Fruit fly (Drosophila melanogaster) whole organism, embryonic: ENCODE results near the gene PAN3.

Source experiments
- CG10565 ChIP-seq: fragments of 200-800 bp; sonication (Bioruptor generic); optimal IDR thresholded peaks from 3 replicates; lab custom pipeline; 2016; ENCODE audit warnings: missing biosample characterization, mild to moderate bottlenecking, missing genetic modification characterization
- CG11247 ChIP-seq: fragments of 200-800 bp; sonication (Bioruptor generic); IDR thresholded peaks from 2 replicates; pipeline ENCODE4 v1.3.6; 2022; ENCODE audit warnings: missing biosample characterization, missing genetic modification characterization
- CG13894 ChIP-seq: fragments of 200-800 bp; sonication (Bioruptor generic); optimal IDR thresholded peaks from 3 replicates; lab custom pipeline; 2018; ENCODE audit warnings: missing biosample characterization, mild to moderate bottlenecking, missing genetic modification characterization, moderate library complexity
- CG14014 ChIP-seq: fragments of 200-800 bp; sonication (Bioruptor generic); IDR thresholded peaks from 2 replicates; pipeline ENCODE4 v1.3.6; 2022; ENCODE audit warnings: missing biosample characterization, missing genetic modification characterization
- CG14710 ChIP-seq: fragments of 200-800 bp; sonication (Bioruptor generic); optimal IDR thresholded peaks from 3 replicates; lab custom pipeline; 2019; ENCODE audit warnings: missing biosample characterization, mild to moderate bottlenecking, missing genetic modification characterization, moderate library complexity
- CG1529 ChIP-seq: fragments of 200-800 bp; sonication (Bioruptor generic); optimal IDR thresholded peaks from 3 replicates; lab custom pipeline; 2018; ENCODE audit warnings: missing biosample characterization, missing genetic modification characterization
- CG15514 ChIP-seq: fragments of 200-800 bp; sonication (Bioruptor generic); optimal IDR thresholded peaks from 3 replicates; lab custom pipeline; 2017; ENCODE audit warnings: missing biosample characterization, missing genetic modification characterization, mild to moderate bottlenecking, moderate library complexity, missing genetic modification reagents
- CG15696 ChIP-seq: fragments of 200-800 bp; sonication (Bioruptor generic); optimal IDR thresholded peaks from 2 replicates; lab custom pipeline; 2019; ENCODE audit warnings: missing biosample characterization, mild to moderate bottlenecking, missing genetic modification characterization, moderate library complexity
- CG17612 ChIP-seq: fragments of 200-800 bp; sonication (Bioruptor generic); IDR thresholded peaks from 2 replicates; pipeline ENCODE4 v1.3.6; 2022; ENCODE audit warnings: missing biosample characterization, missing genetic modification characterization
- CG18619 ChIP-seq: fragments of 200-800 bp; sonication (Bioruptor generic); optimal IDR thresholded peaks from 3 replicates; lab custom pipeline; 2017; ENCODE audit warnings: missing biosample characterization, mild to moderate bottlenecking, missing genetic modification characterization
- CG2678 ChIP-seq: fragments of 200-800 bp; sonication (Bioruptor generic); optimal IDR thresholded peaks from 3 replicates; lab custom pipeline; 2019; ENCODE audit warnings: missing biosample characterization, mild to moderate bottlenecking, missing genetic modification characterization, moderate library complexity
- CG2875 ChIP-seq: fragments of 200-800 bp; sonication (Bioruptor generic); optimal IDR thresholded peaks from 2 replicates; lab custom pipeline; 2017; ENCODE audit warnings: missing biosample characterization, mild to moderate bottlenecking, missing genetic modification characterization, missing genetic modification reagents
- CG33213 ChIP-seq: fragments of 200-800 bp; sonication (Bioruptor generic); optimal IDR thresholded peaks from 3 replicates; lab custom pipeline; 2016; ENCODE audit warnings: missing biosample characterization, missing genetic modification characterization
- CG3726 ChIP-seq: fragments of 200-800 bp; sonication (Bioruptor generic); IDR thresholded peaks from 3 replicates; pipeline ENCODE4, ENCODE4 v1.3.6; 2022; ENCODE audit warnings: missing biosample characterization, missing genetic modification characterization
- CG43689 ChIP-seq: fragments of 200-800 bp; sonication (Bioruptor generic); IDR thresholded peaks from 2 replicates; pipeline ENCODE4 v1.3.6; 2022; ENCODE audit warnings: missing biosample characterization, missing genetic modification characterization
- CG5245 ChIP-seq: fragments of 200-800 bp; sonication (Bioruptor generic); optimal IDR thresholded peaks from 3 replicates; lab custom pipeline; 2016; ENCODE audit warnings: missing biosample characterization, missing genetic modification characterization
- CG7839 ChIP-seq: fragments of 200-800 bp; sonication (Bioruptor generic); optimal IDR thresholded peaks from 3 replicates; lab custom pipeline; 2018; ENCODE audit warnings: missing biosample characterization, mild to moderate bottlenecking, missing genetic modification characterization, moderate library complexity
- CG8281 ChIP-seq: fragments of 200-800 bp; sonication (Bioruptor generic); optimal IDR thresholded peaks from 2 replicates; lab custom pipeline; 2018; ENCODE audit warnings: missing biosample characterization, mild to moderate bottlenecking, missing genetic modification characterization, moderate library complexity
- CG8359 ChIP-seq: fragments of 200-800 bp; sonication (Bioruptor generic); optimal IDR thresholded peaks from 2 replicates; lab custom pipeline; 2017; ENCODE audit warnings: missing biosample characterization, mild to moderate bottlenecking, missing genetic modification characterization, borderline replicate concordance
- CHES-1-like ChIP-seq: fragments of 200-800 bp; sonication (Bioruptor generic); optimal IDR thresholded peaks from 2 replicates; lab custom pipeline; 2016; ENCODE audit warnings: missing biosample characterization, missing genetic modification characterization
- Ets65A ChIP-seq: fragments of 200-800 bp; sonication (Bioruptor generic); peaks from one replicate; lab custom pipeline; 2016; ENCODE audit warnings: missing biosample characterization, missing genetic modification characterization
- Hey ChIP-seq: fragments of 200-800 bp; sonication (Bioruptor generic); optimal IDR thresholded peaks from 3 replicates; lab custom pipeline; 2018; ENCODE audit warnings: missing biosample characterization, mild to moderate bottlenecking, missing genetic modification characterization
- MESR4 ChIP-seq: fragments of 200-800 bp; sonication (Bioruptor generic); optimal IDR thresholded peaks from 2 replicates; lab custom pipeline; 2018; ENCODE audit warnings: missing biosample characterization, mild to moderate bottlenecking, missing genetic modification characterization, moderate library complexity
- MTF-1 ChIP-seq: fragments of 200-800 bp; sonication (Bioruptor generic); optimal IDR thresholded peaks from 2 replicates; lab custom pipeline; 2018; ENCODE audit warnings: missing biosample characterization, mild to moderate bottlenecking, missing genetic modification characterization, borderline replicate concordance
- Mrtf ChIP-seq: fragments of 200-800 bp; sonication (Bioruptor generic); IDR thresholded peaks from 3 replicates; pipeline ENCODE4 v1.3.6; 2022; ENCODE audit warnings: missing biosample characterization, missing genetic modification characterization
- NFAT ChIP-seq: fragments of 200-800 bp; sonication (Bioruptor generic); IDR thresholded peaks from 2 replicates; pipeline ENCODE4 v1.3.6; 2022; ENCODE audit warnings: missing biosample characterization, missing genetic modification characterization
- NK7.1 ChIP-seq: fragments of 200-800 bp; sonication (Bioruptor generic); optimal IDR thresholded peaks from 3 replicates; lab custom pipeline; 2016; ENCODE audit warnings: missing biosample characterization, missing genetic modification characterization
- Optix ChIP-seq: fragments of 200-800 bp; sonication (Bioruptor generic); IDR thresholded peaks from 3 replicates; pipeline ENCODE4 v1.3.6; 2022; ENCODE audit warnings: missing biosample characterization, missing genetic modification characterization
- Poxn ChIP-seq: fragments of 200-800 bp; sonication (Bioruptor generic); IDR thresholded peaks from 2 replicates; pipeline ENCODE4 v1.3.6; 2022; ENCODE audit warnings: missing biosample characterization, missing genetic modification characterization
- Sin3A ChIP-seq: fragments of >200 bp; optimal IDR thresholded peaks from 2 replicates; lab custom pipeline; 2018
- Taf1 ChIP-seq: fragments of 200-800 bp; sonication (Bioruptor generic); IDR thresholded peaks from 2 replicates; pipeline ENCODE4 v1.3.6; 2022; ENCODE audit warnings: missing biosample characterization, missing genetic modification characterization
- ara ChIP-seq: fragments of 200-800 bp; sonication (Bioruptor generic); IDR thresholded peaks from 2 replicates; pipeline ENCODE4 v1.3.6; 2022; ENCODE audit warnings: missing biosample characterization, missing genetic modification characterization
- bowl ChIP-seq: fragments of 200-800 bp; sonication (Bioruptor generic); IDR thresholded peaks from 2 replicates; pipeline ENCODE4 v1.3.6; 2022; ENCODE audit warnings: missing biosample characterization, missing genetic modification characterization
- cato ChIP-seq: fragments of 200-800 bp; sonication (Bioruptor generic); optimal IDR thresholded peaks from 2 replicates; lab custom pipeline; 2016; ENCODE audit warnings: missing biosample characterization, missing genetic modification characterization, borderline replicate concordance
- caup ChIP-seq: fragments of 200-800 bp; sonication (Bioruptor generic); optimal IDR thresholded peaks from 3 replicates; lab custom pipeline; 2017; ENCODE audit warnings: missing biosample characterization, mild to moderate bottlenecking, missing genetic modification characterization, moderate library complexity; ENCODE audit not compliant: severe bottlenecking
- croc ChIP-seq: fragments of 200-800 bp; sonication (Bioruptor generic); conservative IDR thresholded peaks from 3 replicates; pipeline ENCODE4 v1.3.6; 2022; ENCODE audit warnings: missing biosample characterization, missing genetic modification characterization
- fd64A ChIP-seq: fragments of 200-800 bp; sonication (Bioruptor generic); optimal IDR thresholded peaks from 3 replicates; lab custom pipeline; 2018; ENCODE audit warnings: missing biosample characterization, mild to moderate bottlenecking, missing genetic modification characterization
- gce ChIP-seq: fragments of 200-800 bp; sonication (Bioruptor generic); IDR thresholded peaks from 3 replicates; pipeline ENCODE4 v1.3.6; 2022; ENCODE audit warnings: missing biosample characterization, missing genetic modification characterization
- grau ChIP-seq: fragments of 200-800 bp; optimal IDR thresholded peaks from 3 replicates; lab custom pipeline; 2019; ENCODE audit warnings: missing biosample characterization, mild to moderate bottlenecking, missing genetic modification characterization, moderate library complexity
- jumu ChIP-seq: fragments of 200-800 bp; sonication (Bioruptor generic); optimal IDR thresholded peaks from 3 replicates; lab custom pipeline; 2016; ENCODE audit warnings: missing biosample characterization, missing genetic modification characterization
- maf-S ChIP-seq: fragments of 200-800 bp; sonication (Bioruptor generic); optimal IDR thresholded peaks from 2 replicates; lab custom pipeline; 2016; ENCODE audit warnings: missing biosample characterization, missing genetic modification characterization
- nerfin-2 ChIP-seq: fragments of 200-800 bp; sonication (Bioruptor generic); IDR thresholded peaks from 2 replicates; pipeline ENCODE4 v1.3.6; 2022; ENCODE audit warnings: missing biosample characterization, missing genetic modification characterization; ENCODE audit not compliant: partially characterized antibody
- pan ChIP-seq, 4 experiments: fragments of >200 bp in 3 of 4; fragments of 200-800 bp in 1 of 4; sonication (Bioruptor generic) in 1 of 4; optimal IDR thresholded peaks in 3 of 4; IDR thresholded peaks in 1 of 4; 2 replicates each; pipeline versions ENCODE4 v1.3.6 to Lab custom; 2017 to 2022; ENCODE audit warnings: missing biosample characterization in 2 of 4, missing genetic modification characterization in 2 of 4, mixed read lengths in 1 of 4
- pros ChIP-seq: fragments of 200-800 bp; sonication (Bioruptor generic); optimal IDR thresholded peaks from 3 replicates; lab custom pipeline; 2019; ENCODE audit warnings: missing biosample characterization, mild to moderate bottlenecking, missing genetic modification characterization, moderate library complexity
- psq ChIP-seq: fragments of 200-800 bp; sonication (Bioruptor generic); optimal IDR thresholded peaks from 2 replicates; lab custom pipeline; 2017; ENCODE audit warnings: missing biosample characterization, missing genetic modification characterization
- pum ChIP-seq: fragments of 200-800 bp; sonication (Bioruptor generic); optimal IDR thresholded peaks from 2 replicates; lab custom pipeline; 2016; ENCODE audit warnings: missing biosample characterization, missing genetic modification characterization
- row ChIP-seq: fragments of 200-800 bp; sonication (Bioruptor generic); IDR thresholded peaks from 3 replicates; pipeline ENCODE4 v1.3.6; 2022; ENCODE audit warnings: missing biosample characterization, missing genetic modification characterization
- toy ChIP-seq: fragments of 200-800 bp; sonication (Bioruptor generic); IDR thresholded peaks from 2 replicates; pipeline ENCODE4 v1.3.6; 2022; ENCODE audit warnings: missing biosample characterization, missing genetic modification characterization

PAN3 gene

DNA sequence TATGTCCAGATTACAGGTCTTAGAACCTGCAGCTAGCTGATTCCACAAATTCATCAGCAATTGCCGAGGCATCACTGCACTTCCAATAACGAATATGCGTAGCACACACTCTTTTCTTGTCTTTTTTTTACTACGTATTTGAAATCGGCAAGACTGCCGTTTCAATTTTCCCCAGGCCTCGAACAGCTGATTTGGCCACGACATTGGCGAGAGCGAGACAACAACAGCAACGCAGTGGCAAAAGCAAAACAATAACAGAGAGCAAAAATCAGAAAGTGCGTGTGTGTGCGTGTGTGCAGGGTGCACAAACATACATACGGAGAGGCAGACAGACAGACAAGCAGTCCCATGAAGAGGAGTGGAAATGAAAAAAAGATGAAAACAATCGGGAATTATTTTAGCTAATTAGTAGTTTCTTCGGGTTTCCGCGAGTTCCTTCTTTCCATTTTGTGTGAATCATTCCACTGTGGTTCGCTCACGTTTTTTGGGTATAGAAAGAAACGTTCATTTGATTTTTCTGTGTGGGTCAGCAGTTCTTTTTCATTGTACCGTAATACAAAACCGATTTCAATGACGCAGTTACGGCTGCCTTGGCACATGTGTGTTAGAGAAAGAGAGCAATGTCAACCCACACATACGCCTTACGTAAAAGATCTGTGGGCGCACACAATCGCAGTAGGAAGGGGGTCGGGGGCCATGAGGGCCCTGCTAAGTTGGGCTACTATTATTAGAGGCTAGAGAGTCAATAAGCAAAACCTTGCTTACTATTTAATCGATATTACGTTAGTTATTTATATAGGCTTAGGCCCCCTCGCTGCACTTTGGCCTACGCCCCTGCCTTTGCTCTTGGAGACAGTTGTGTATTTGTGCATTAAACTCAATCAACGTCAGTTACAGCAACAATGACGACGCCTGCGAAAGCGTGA, 10.6 kb upstream of the PAN3 start (continued):
- no peak for TF ChIP-seq pan (optimal IDR thresholded peaks at IDR 0.05; lab: Kevin White, UChicago)
- TF ChIP-seq pan (GFP tag; optimal IDR thresholded peaks at IDR 0.05 in 1 of 2, IDR thresholded peaks at IDR 0.05 in 1 of 2), result peak in 1 of 2 experiments; percentile 100
- peak; percentile 99 for TF ChIP-seq CG14014 (GFP tag; lab: Robert Waterston, UW)
- TF ChIP-seq CG15696 (tag; lab: Kevin White, UChicago), result peak; percentile 94
- TF ChIP-seq CG15514 (GFP tag; lab: Kevin White, UChicago), result peak; percentile 95
- TF ChIP-seq CG11247 (GFP tag; lab: Robert Waterston, UW), result peak; percentile 99
- peak; percentile 99 for TF ChIP-seq NFAT
- TF ChIP-seq caup, result peak; percentile 98
- peak; percentile 98 for TF ChIP-seq bowl (GFP tag; lab: Robert Waterston, UW)
- TF ChIP-seq CG5245, result peak; percentile 98
- TF ChIP-seq MESR4 (GFP tag; lab: Kevin White, UChicago), result peak; percentile 66
- peak; percentile 100 for TF ChIP-seq Optix (GFP tag; lab: Robert Waterston, UW)
- no peak for TF ChIP-seq nerfin-2 (GFP tag; lab: Robert Waterston, UW)
- TF ChIP-seq MTF-1 (GFP tag; lab: Kevin White, UChicago), result peak; percentile 96
- peak; percentile 99 for TF ChIP-seq CG3726 (GFP tag; lab: Robert Waterston, UW)
- TF ChIP-seq fd64A, result peak; percentile 94
- TF ChIP-seq croc (GFP tag; lab: Robert Waterston, UW), result peak; percentile 98
- TF ChIP-seq jumu, result peak; percentile 99
- TF ChIP-seq CG8281 (tag; lab: Kevin White, UChicago), result peak; percentile 90
- peak; percentile 99 for TF ChIP-seq maf-S (GFP tag; lab: Kevin White, UChicago)
- TF ChIP-seq CG7839 (tag; lab: Kevin White, UChicago), result peak; percentile 98
- TF ChIP-seq psq (GFP tag; lab: Kevin White, UChicago), result peak; percentile 92
- TF ChIP-seq CG33213, result peak; percentile 99
- peak; percentile 99 for TF ChIP-seq CG43689 (GFP tag; lab: Robert Waterston, UW)
- TF ChIP-seq grau (tag; lab: Kevin White, UChicago), result peak; percentile 97
- TF ChIP-seq CG10565 (GFP tag; lab: Kevin White, UChicago), result peak; percentile 84
- TF ChIP-seq cato (GFP tag; lab: Kevin White, UChicago), result peak; percentile 97
- peak; percentile 97 for TF ChIP-seq CG2875
- peak; percentile 99 for TF ChIP-seq pum (GFP tag; lab: Kevin White, UChicago)
- TF ChIP-seq pros (GFP tag; lab: Kevin White, UChicago), result no peak
- TF ChIP-seq Hey (tag; lab: Kevin White, UChicago), result peak; percentile 93
- peak; percentile 98 for TF ChIP-seq toy (GFP tag; lab: Robert Waterston, UW)
- peak; percentile 98 for TF ChIP-seq CG2678
- peak; percentile 98 for TF ChIP-seq NK7.1 (GFP tag; lab: Kevin White, UChicago)
- peak; percentile 99 for TF ChIP-seq Taf1 (GFP tag; lab: Robert Waterston, UW)
- TF ChIP-seq CG17612 (GFP tag; lab: Robert Waterston, UW), result peak; percentile 98
- peak; percentile 90 for TF ChIP-seq CG13894 (tag; lab: Kevin White, UChicago)
- TF ChIP-seq CG1529 (GFP tag; lab: Kevin White, UChicago), result peak; percentile 96
- TF ChIP-seq Sin3A, result no peak
- peak; percentile 97 for TF ChIP-seq Poxn (GFP tag; lab: Robert Waterston, UW)
- TF ChIP-seq CHES-1-like, result peak; percentile 99
- peak; percentile 91 for TF ChIP-seq CG14710
- TF ChIP-seq row (GFP tag; lab: Robert Waterston, UW), result peak; percentile 99
- peak; percentile 99 for TF ChIP-seq Mrtf (GFP tag; lab: Robert Waterston, UW)
- TF ChIP-seq Ets65A (GFP tag; lab: Kevin White, UChicago), result peak; percentile 100
- TF ChIP-seq CG8359, result peak; percentile 93
- peak; percentile 99 for TF ChIP-seq gce (GFP tag; lab: Robert Waterston, UW)
- peak; percentile 99 for TF ChIP-seq CG18619
- TF ChIP-seq ara (GFP tag; lab: Robert Waterston, UW), result peak; percentile 99
